Worm (Caenorhabditis elegans): ENCODE measurements around the gene Y60C6A.2.
A peak's percentile ranks its signal among the peaks of the same experiment; 100 is the strongest.

Gene Y60C6A.2

ce11 chrV:4826710-4827380, 41.6 kb upstream of the Y60C6A.2 start, which contains the start of the genes hsp-6 and C37H5.5 (continued):
- TF ChIP-seq unc-62 (GFP tag; optimal IDR thresholded peaks at IDR 0.05 in 1 of 2) (peak in 1 of 2 experiments; percentile 36), unc-62 (tag; optimal IDR thresholded peaks at IDR 0.05) (no peak), ceh-32 (tag; optimal IDR thresholded peaks at IDR 0.05; ENCODE audit: poor library complexity) (no peak), F37D6.2 (tag; optimal IDR thresholded peaks at IDR 0.05) (no peak), mdt-29 (GFP tag; IDR thresholded peaks at IDR 0.05) (peak; percentile 91), dve-1 (tag; optimal IDR thresholded peaks at IDR 0.05; ENCODE audit: insufficient read depth) (peak; percentile 92), aly-2 (tag; optimal IDR thresholded peaks at IDR 0.05) (no peak), zfp-3 (GFP tag; conservative IDR thresholded peaks at IDR 0.05) (peak; percentile 41; the same call in 1 of the 2 replicates), ztf-7 (tag; optimal IDR thresholded peaks at IDR 0.05) (peak; percentile 27), ceh-62 (tag; optimal IDR thresholded peaks at IDR 0.05) (no peak), arid-1 (GFP tag; conservative IDR thresholded peaks at IDR 0.05) (peak; percentile 59; the same call in 1 of the 2 replicates), daf-19 (GFP tag; conservative IDR thresholded peaks at IDR 0.05) (no peak), Y48G9A.11 (GFP tag; IDR thresholded peaks at IDR 0.05) (no peak), nhr-48 (tag; optimal IDR thresholded peaks at IDR 0.05) (peak; percentile 50), F49E8.2 (tag; optimal IDR thresholded peaks at IDR 0.05; ENCODE audit: borderline replicate concordance) (peak; percentile 36), lin-29 (GFP tag; IDR thresholded peaks at IDR 0.05) (no peak), hlh-11 (tag; optimal IDR thresholded peaks at IDR 0.05) (peak; percentile 87), ZK337.2 (GFP tag; IDR thresholded peaks at IDR 0.05) (0 out of 2 replicates have a peak, but pooled peaks have one; percentile 18), lsy-2 (tag; optimal IDR thresholded peaks at IDR 0.05) (peak; percentile 54 to 93), T26A8.4 (GFP tag; IDR thresholded peaks at IDR 0.05) (peak; percentile 68), ctbp-1 (GFP tag; IDR thresholded peaks at IDR 0.05) (no peak), tra-1 (GFP tag; IDR thresholded peaks at IDR 0.05) (no peak), jun-1 (tag; optimal IDR thresholded peaks at IDR 0.05) (no peak), Y75B8A.6 (GFP tag; IDR thresholded peaks at IDR 0.05) (no peak)

- TF ChIP-seq dve-1 (tag; optimal IDR thresholded peaks at IDR 0.05; ENCODE audit: insufficient read depth) = peak; percentile 60
- peak; percentile 55 for TF ChIP-seq lin-38 (GFP tag; IDR thresholded peaks at IDR 0.05)
- no peak for TF ChIP-seq F44E2.7 (GFP tag; IDR thresholded peaks at IDR 0.05)
- TF ChIP-seq unc-62 (GFP tag; optimal IDR thresholded peaks at IDR 0.05 in 1 of 2) = no peak
- no peak for TF ChIP-seq unc-62 (tag; optimal IDR thresholded peaks at IDR 0.05)
- peak; percentile 15 for TF ChIP-seq hlh-11 (tag; optimal IDR thresholded peaks at IDR 0.05)
- TF ChIP-seq tag-97 (GFP tag; IDR thresholded peaks at IDR 0.05) = no peak
- peak; percentile 18 for TF ChIP-seq mxl-3 (GFP tag; optimal IDR thresholded peaks at IDR 0.05)
- peak in 1 of 2 experiments; percentile 17; a peak in 1 of 4 replicates for TF ChIP-seq madf-5 (GFP tag; IDR thresholded peaks at IDR 0.05)
- no peak for TF ChIP-seq Y105C5A.15 (GFP tag; IDR thresholded peaks at IDR 0.05)
- 0 out of 2 replicates have a peak, but pooled peaks have one; percentile 27 for TF ChIP-seq saeg-2 (GFP tag; IDR thresholded peaks at IDR 0.05)
- peak; percentile 91 for TF ChIP-seq zfp-3 (GFP tag; conservative IDR thresholded peaks at IDR 0.05)
- TF ChIP-seq lim-7 (GFP tag; IDR thresholded peaks at IDR 0.05) = peak; percentile 69; the same call in 1 of the 2 replicates
- peak; percentile 30; the same call in 1 of the 2 replicates for TF ChIP-seq daf-19 (GFP tag; conservative IDR thresholded peaks at IDR 0.05)
- TF ChIP-seq ces-1 (GFP tag; optimal IDR thresholded peaks at IDR 0.05) = no peak
- peak; percentile 51; the same call in 1 of the 2 replicates for TF ChIP-seq pha-4 (GFP tag; IDR thresholded peaks at IDR 0.05)
- peak; percentile 8 for TF ChIP-seq pha-4 (tag; optimal IDR thresholded peaks at IDR 0.05)
- TF ChIP-seq F10B5.3 (tag; optimal IDR thresholded peaks at IDR 0.05) = peak; percentile 35
- TF ChIP-seq ama-1 (optimal IDR thresholded peaks at IDR 0.05) = peak; percentile 54
- TF ChIP-seq F49E8.2 (tag; optimal IDR thresholded peaks at IDR 0.05; ENCODE audit: borderline replicate concordance) = peak; percentile 23
- TF ChIP-seq daf-16 (GFP tag; optimal IDR thresholded peaks at IDR 0.05) = peak; percentile 4 to 16
- peak; percentile 50 for TF ChIP-seq daf-16 (tag; optimal IDR thresholded peaks at IDR 0.05)
- no peak for TF ChIP-seq zip-2 (tag; optimal IDR thresholded peaks at IDR 0.05)
- peak; percentile 0 for TF ChIP-seq nhr-48 (tag; optimal IDR thresholded peaks at IDR 0.05)
- TF ChIP-seq nhr-28 (tag; optimal IDR thresholded peaks at IDR 0.05) = peak; percentile 4
- TF ChIP-seq ZK337.2 (GFP tag; IDR thresholded peaks at IDR 0.05) = 0 out of 2 replicates have a peak, but pooled peaks have one; percentile 58
- peak; percentile 3 for TF ChIP-seq dpl-1 (GFP tag; optimal IDR thresholded peaks at IDR 0.05)
- 0 out of 2 replicates have a peak, but pooled peaks have one; percentile 50 for TF ChIP-seq Y75B8A.6 (GFP tag; IDR thresholded peaks at IDR 0.05)
- peak; percentile 47; the same call in 1 of the 2 replicates for TF ChIP-seq nhr-42 (GFP tag; IDR thresholded peaks at IDR 0.05)
- TF ChIP-seq ceh-44 (GFP tag; IDR thresholded peaks at IDR 0.05) = no peak
- TF ChIP-seq T26A8.4 (GFP tag; IDR thresholded peaks at IDR 0.05) = peak; percentile 60; the same call in 1 of the 2 replicates
- peak; percentile 77 for TF ChIP-seq T20F7.1 (GFP tag; optimal IDR thresholded peaks at IDR 0.05)
Measured at ce11 chrV:4823683-4824391, 38.6 kb upstream of the Y60C6A.2 start.
